Fruit fly (Drosophila melanogaster): Measurements from ENCODE around the gene MED31.

dm6 chr3R:4634337-4634914 is 7.3 kb upstream of the MED31 start:
- no peak for TF ChIP-seq CG8478 (optimal IDR thresholded peaks at IDR 0.05)
- no peak for TF ChIP-seq CTCF (optimal IDR thresholded peaks at IDR 0.05)
